Fruit fly (Drosophila melanogaster) whole organism, adult: ENCODE results near the gene deltaCOP.

Source experiments
- CG11617 ChIP-seq: fragments of 200-800 bp; sonication (Bioruptor generic); optimal IDR thresholded peaks from 2 replicates; lab custom pipeline; 2017; ENCODE audit warnings: mild to moderate bottlenecking, missing biosample characterization, missing genetic modification reagents, missing genetic modification characterization
- CG14711 ChIP-seq: fragments of 200-800 bp; sonication (Bioruptor generic); optimal IDR thresholded peaks from 2 replicates; lab custom pipeline; 2018; ENCODE audit warnings: missing biosample characterization, mild to moderate bottlenecking, missing genetic modification characterization, moderate library complexity
- CG7101 ChIP-seq: fragments of 200-800 bp; sonication (Bioruptor generic); optimal IDR thresholded peaks from 2 replicates; lab custom pipeline; 2018; ENCODE audit warnings: missing biosample characterization, mild to moderate bottlenecking, missing genetic modification characterization, moderate library complexity
- kay ChIP-seq: fragments of 200-800 bp; sonication (Bioruptor generic); peaks from one replicate; lab custom pipeline; 2016; ENCODE audit warnings: missing biosample characterization, missing genetic modification characterization, borderline replicate concordance
- ovo ChIP-seq: fragments of 200-800 bp; sonication (Bioruptor generic); optimal IDR thresholded peaks from 2 replicates; lab custom pipeline; 2016; ENCODE audit warnings: missing biosample characterization, missing genetic modification characterization
- toe ChIP-seq: fragments of 200-800 bp; sonication (Bioruptor generic); optimal IDR thresholded peaks from 2 replicates; lab custom pipeline; 2016; ENCODE audit warnings: missing biosample characterization, missing genetic modification characterization

DNA sequence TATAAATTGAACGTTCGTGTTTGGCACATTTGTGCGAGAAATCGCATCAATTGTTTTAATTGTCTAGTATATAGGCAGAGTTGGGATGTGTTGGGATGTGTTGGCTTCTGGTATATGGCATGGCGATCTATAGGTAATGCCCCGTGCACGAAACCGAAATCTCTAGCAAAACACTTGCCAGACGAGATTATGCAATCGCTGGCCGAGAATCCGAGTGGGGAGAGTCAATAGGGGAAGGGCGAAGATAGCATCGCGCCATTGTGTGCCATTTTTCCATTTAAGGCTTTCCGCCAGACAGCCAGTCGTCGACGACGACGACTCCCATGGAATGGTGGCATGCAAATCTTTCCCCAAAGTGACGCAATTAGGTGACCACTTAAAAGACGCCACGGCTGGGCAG lies 6.7 kb downstream of the deltaCOP start:
- TF ChIP-seq CG11617 (no peak), toe (GFP tag; lab: Kevin White, UChicago) (no peak), CG7101 (tag; lab: Kevin White, UChicago) (no peak), ovo (no peak), CG14711 (tag; lab: Kevin White, UChicago) (no peak), kay (no peak)
